Worm (Caenorhabditis elegans) whole organism, L4/young adult: ENCODE results near the gene T05B9.2.

Experiments
- dao-5 ChIP-seq: sonication (generic microtip); optimal IDR thresholded peaks from 2 replicates; lab custom pipeline; 2016; ENCODE audit warnings: missing genotype, missing genetic modification characterization, moderate library complexity, missing compliant biosample characterization
- him-1 ChIP-seq: sonication (generic microtip); optimal IDR thresholded peaks from 2 replicates; lab custom pipeline; 2016; ENCODE audit warnings: missing genotype, missing genetic modification reagents, missing genetic modification characterization, missing compliant biosample characterization

- TF ChIP-seq him-1: no peak
- no peak for TF ChIP-seq dao-5 (tag; lab: Kevin White, UChicago)
Observed at ce11 chrII:11236274-11236673, 19.4 kb upstream of the T05B9.2 start, which contains the start of gene cchl-1.
